Fruit fly (Drosophila melanogaster) whole organism, embryonic: ENCODE results near the gene CG6527.

ENCODE experiments used
- B-H2 ChIP-seq: fragments of 200-800 bp; sonication (Bioruptor generic); optimal IDR thresholded peaks from 2 replicates; lab custom pipeline; 2018; ENCODE audit warnings: missing biosample characterization, mild to moderate bottlenecking, missing genetic modification characterization
- CG11456 ChIP-seq: fragments of 200-800 bp; sonication (Bioruptor generic); IDR thresholded peaks from 3 replicates; pipeline ENCODE4 v1.3.6; 2022; ENCODE audit warnings: missing biosample characterization, missing genetic modification characterization
- CG11504 ChIP-seq: fragments of 200-800 bp; sonication (Bioruptor generic); optimal IDR thresholded peaks from 3 replicates; lab custom pipeline; 2019; ENCODE audit warnings: missing biosample characterization, mild to moderate bottlenecking, missing genetic modification characterization, moderate library complexity
- CG16779 ChIP-seq: fragments of 200-800 bp; sonication (Bioruptor generic); IDR thresholded peaks from 2 replicates; pipeline ENCODE4 v1.3.6; 2022; ENCODE audit warnings: missing biosample characterization, missing genetic modification characterization
- CG7372 ChIP-seq: fragments of 200-800 bp; sonication (Bioruptor generic); IDR thresholded peaks from 2 replicates; pipeline ENCODE4 v1.3.6; 2022; ENCODE audit warnings: missing biosample characterization, missing genetic modification characterization
- CG8281 ChIP-seq: fragments of 200-800 bp; sonication (Bioruptor generic); optimal IDR thresholded peaks from 2 replicates; lab custom pipeline; 2018; ENCODE audit warnings: missing biosample characterization, mild to moderate bottlenecking, missing genetic modification characterization, moderate library complexity
- CG9609 ChIP-seq: fragments of 200-800 bp; sonication (Bioruptor generic); optimal IDR thresholded peaks from 3 replicates; lab custom pipeline; 2016; ENCODE audit warnings: missing biosample characterization, missing genetic modification characterization
- HHEX ChIP-seq: fragments of 200-800 bp; sonication (Bioruptor generic); optimal IDR thresholded peaks from 3 replicates; lab custom pipeline; 2017; ENCODE audit warnings: missing biosample characterization, mild to moderate bottlenecking, missing genetic modification characterization, missing genetic modification reagents
- Lhr ChIP-seq: fragments of 200-800 bp; sonication (Bioruptor generic); optimal IDR thresholded peaks from 3 replicates; lab custom pipeline; 2017; ENCODE audit warnings: mild to moderate bottlenecking, missing biosample characterization, missing genetic modification reagents, missing genetic modification characterization
- Mes4 ChIP-seq: fragments of 200-800 bp; sonication (Bioruptor generic); optimal IDR thresholded peaks from 2 replicates; lab custom pipeline; 2016; ENCODE audit warnings: missing biosample characterization, missing genetic modification characterization
- ap ChIP-seq: fragments of 200-800 bp; sonication (Bioruptor generic); IDR thresholded peaks from 2 replicates; pipeline ENCODE4 v1.3.6; 2022; ENCODE audit warnings: missing biosample characterization, missing genetic modification characterization
- crp ChIP-seq, 2 experiments: fragments of 200-800 bp; sonication (Bioruptor generic); optimal IDR thresholded peaks; 2 replicates in 1 of 2; 3 replicates in 1 of 2; lab custom pipeline; 2017; ENCODE audit warnings: missing biosample characterization in 2 of 2, missing genetic modification characterization in 2 of 2, mild to moderate bottlenecking in 1 of 2, moderate library complexity in 1 of 2
- nom ChIP-seq: fragments of 200-800 bp; sonication (Bioruptor generic); optimal IDR thresholded peaks from 2 replicates; lab custom pipeline; 2017; ENCODE audit warnings: missing biosample characterization, missing genetic modification characterization, mild to moderate bottlenecking, moderate library complexity, missing genetic modification reagents
- pzg ChIP-seq: fragments of 200-800 bp; sonication (Bioruptor generic); optimal IDR thresholded peaks from 3 replicates; lab custom pipeline; 2018; ENCODE audit warnings: missing biosample characterization, mild to moderate bottlenecking, missing genetic modification characterization, moderate library complexity
- stwl ChIP-seq: fragments of 200-800 bp; sonication (Bioruptor generic); optimal IDR thresholded peaks from 3 replicates; lab custom pipeline; 2018; ENCODE audit warnings: missing biosample characterization, mild to moderate bottlenecking, missing genetic modification characterization, moderate library complexity
- zen ChIP-seq: fragments of 200-800 bp; sonication (Bioruptor generic); optimal IDR thresholded peaks from 3 replicates; lab custom pipeline; 2018; ENCODE audit warnings: missing biosample characterization, mild to moderate bottlenecking, missing genetic modification characterization, moderate library complexity

The CG6527 gene

DNA sequence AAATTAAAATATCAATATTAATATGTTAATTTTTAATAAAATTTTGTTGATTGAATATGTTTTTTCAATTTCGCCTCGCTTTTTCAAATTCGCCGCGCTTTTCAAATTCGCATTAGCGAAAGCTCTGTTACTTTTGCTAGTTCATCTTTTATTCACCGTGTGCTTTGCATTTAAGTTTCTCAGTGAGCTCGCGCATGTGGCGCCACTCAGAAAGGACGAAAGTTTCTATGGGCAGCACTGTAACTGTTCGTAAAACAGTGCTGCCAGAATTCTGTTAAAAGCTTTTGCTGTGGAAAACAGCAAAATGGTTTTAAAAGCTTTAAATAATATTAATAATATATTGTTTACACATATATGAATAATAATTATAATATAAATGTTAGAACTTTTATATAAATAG, 50.9 kb downstream of the CG6527 start (continued):
- TF ChIP-seq Lhr, result no peak
- peak; percentile 37 for TF ChIP-seq stwl (tag; lab: Kevin White, UChicago)
- no peak for TF ChIP-seq nom (GFP tag; lab: Kevin White, UChicago)
- TF ChIP-seq CG11504, result peak; percentile 4
- TF ChIP-seq CG11456 (GFP tag; lab: Robert Waterston, UW), result peak; percentile 40; the same call in 1 of the 3 replicates
- no peak for TF ChIP-seq HHEX
- no peak for TF ChIP-seq B-H2 (GFP tag; lab: Kevin White, UChicago)
- TF ChIP-seq CG8281 (tag; lab: Kevin White, UChicago), result no peak
- no peak for TF ChIP-seq CG7372 (GFP tag; lab: Robert Waterston, UW)
- no peak for TF ChIP-seq ap (GFP tag; lab: Robert Waterston, UW)
- no peak for TF ChIP-seq crp (GFP tag; optimal IDR thresholded peaks at IDR 0.05; lab: Kevin White, UChicago)
- TF ChIP-seq Mes4 (GFP tag; lab: Kevin White, UChicago), result no peak
- no peak for TF ChIP-seq zen (tag; lab: Kevin White, UChicago)
- TF ChIP-seq pzg (GFP tag; lab: Kevin White, UChicago), result peak; percentile 4
- no peak for TF ChIP-seq CG16779
- no peak for TF ChIP-seq CG9609 (GFP tag; lab: Kevin White, UChicago)
